Fruit fly (Drosophila melanogaster) whole organism, embryonic: Measurements from ENCODE around the gene mbt.

Experiments used
- CG1024 ChIP-seq: fragments of 200-800 bp; sonication (Bioruptor generic); IDR thresholded peaks from 2 replicates; pipeline ENCODE4 v1.3.6; 2022; ENCODE audit warnings: missing biosample characterization, missing genetic modification characterization
- CG11723 ChIP-seq: fragments of 200-800 bp; sonication (Bioruptor generic); optimal IDR thresholded peaks from 2 replicates; lab custom pipeline; 2017; ENCODE audit warnings: missing biosample characterization, mild to moderate bottlenecking, missing genetic modification characterization
- CG12769 ChIP-seq: fragments of 200-800 bp; sonication (Bioruptor generic); optimal IDR thresholded peaks from 2 replicates; lab custom pipeline; 2019; ENCODE audit warnings: missing biosample characterization, mild to moderate bottlenecking, missing genetic modification characterization, moderate library complexity
- CG13123 ChIP-seq: fragments of 200-800 bp; sonication (Bioruptor generic); optimal IDR thresholded peaks from 2 replicates; lab custom pipeline; 2016; ENCODE audit warnings: missing biosample characterization, missing genetic modification characterization
- CG13424 ChIP-seq: fragments of 200-800 bp; sonication (Bioruptor generic); optimal IDR thresholded peaks from 2 replicates; lab custom pipeline; 2019; ENCODE audit warnings: missing biosample characterization, mild to moderate bottlenecking, missing genetic modification characterization, moderate library complexity
- CG1529 ChIP-seq: fragments of 200-800 bp; sonication (Bioruptor generic); optimal IDR thresholded peaks from 3 replicates; lab custom pipeline; 2018; ENCODE audit warnings: missing biosample characterization, missing genetic modification characterization
- CG15696 ChIP-seq: fragments of 200-800 bp; sonication (Bioruptor generic); optimal IDR thresholded peaks from 2 replicates; lab custom pipeline; 2019; ENCODE audit warnings: missing biosample characterization, mild to moderate bottlenecking, missing genetic modification characterization, moderate library complexity
- CG16815 ChIP-seq: fragments of 200-800 bp; sonication (Bioruptor generic); optimal IDR thresholded peaks from 3 replicates; lab custom pipeline; 2017; ENCODE audit warnings: missing biosample characterization, mild to moderate bottlenecking, missing genetic modification characterization
- CG17829 ChIP-seq: fragments of 200-800 bp; optimal IDR thresholded peaks from 2 replicates; lab custom pipeline; 2019; ENCODE audit warnings: missing biosample characterization, mild to moderate bottlenecking, missing genetic modification characterization, moderate library complexity
- CG1832 ChIP-seq: fragments of 200-800 bp; sonication (Bioruptor generic); optimal IDR thresholded peaks from 2 replicates; lab custom pipeline; 2017; ENCODE audit warnings: missing biosample characterization, mild to moderate bottlenecking, missing genetic modification characterization, inconsistent platforms
- CG3995 ChIP-seq: fragments of 200-800 bp; sonication (Bioruptor generic); optimal IDR thresholded peaks from 3 replicates; lab custom pipeline; 2016; ENCODE audit warnings: missing biosample characterization, missing genetic modification characterization
- CG4820 ChIP-seq: fragments of 200-800 bp; sonication (Bioruptor generic); optimal IDR thresholded peaks from 3 replicates; lab custom pipeline; 2016; ENCODE audit warnings: missing biosample characterization, missing genetic modification characterization
- CG6854 ChIP-seq: fragments of 200-800 bp; sonication (Bioruptor generic); optimal IDR thresholded peaks from 3 replicates; lab custom pipeline; 2017; ENCODE audit warnings: missing biosample characterization, mild to moderate bottlenecking, missing genetic modification characterization
- CG7556 ChIP-seq: fragments of 200-800 bp; sonication (Bioruptor generic); optimal IDR thresholded peaks from 2 replicates; lab custom pipeline; 2017; ENCODE audit warnings: missing biosample characterization, mild to moderate bottlenecking, missing genetic modification characterization
- CG7839 ChIP-seq: fragments of 200-800 bp; sonication (Bioruptor generic); optimal IDR thresholded peaks from 3 replicates; lab custom pipeline; 2018; ENCODE audit warnings: missing biosample characterization, mild to moderate bottlenecking, missing genetic modification characterization, moderate library complexity
- CG9215 ChIP-seq: fragments of 200-800 bp; sonication (Bioruptor generic); IDR thresholded peaks from 2 replicates; pipeline ENCODE4 v1.3.6; 2022; ENCODE audit warnings: missing biosample characterization, missing genetic modification characterization
- CrebB ChIP-seq: fragments of 200-800 bp; sonication (Bioruptor generic); optimal IDR thresholded peaks from 3 replicates; lab custom pipeline; 2018; ENCODE audit warnings: missing biosample characterization, mild to moderate bottlenecking, missing genetic modification characterization
- Deaf1 ChIP-seq: fragments of 200-800 bp; optimal IDR thresholded peaks from 3 replicates; lab custom pipeline; 2019; ENCODE audit warnings: missing biosample characterization, mild to moderate bottlenecking, missing genetic modification characterization, moderate library complexity
- Dip2 ChIP-seq: fragments of 200-800 bp; sonication (Bioruptor generic); IDR thresholded peaks from 2 replicates; pipeline ENCODE4 v1.3.6; 2022; ENCODE audit warnings: missing biosample characterization, missing genetic modification characterization
- ERR ChIP-seq: fragments of 200-800 bp; sonication (Bioruptor generic); optimal IDR thresholded peaks from 2 replicates; lab custom pipeline; 2016; ENCODE audit warnings: missing biosample characterization, missing genetic modification characterization
- HLH4C ChIP-seq: fragments of 200-800 bp; sonication (Bioruptor generic); IDR thresholded peaks from 3 replicates; pipeline ENCODE4 v1.3.6; 2022; ENCODE audit warnings: missing biosample characterization, missing genetic modification characterization; ENCODE audit not compliant: partially characterized antibody
- Hr51 ChIP-seq, 2 experiments: fragments of 200-800 bp; sonication (Bioruptor generic); optimal IDR thresholded peaks; 2 replicates in 1 of 2; 3 replicates in 1 of 2; lab custom pipeline; 2016 to 2018; ENCODE audit warnings: missing biosample characterization in 2 of 2, missing genetic modification characterization in 2 of 2, mild to moderate bottlenecking in 1 of 2, moderate library complexity in 1 of 2
- Lhr ChIP-seq: fragments of 200-800 bp; sonication (Bioruptor generic); optimal IDR thresholded peaks from 3 replicates; lab custom pipeline; 2017; ENCODE audit warnings: mild to moderate bottlenecking, missing biosample characterization, missing genetic modification reagents, missing genetic modification characterization
- NC2α ChIP-seq: fragments of 200-800 bp; sonication (Bioruptor generic); optimal IDR thresholded peaks from 2 replicates; lab custom pipeline; 2016; ENCODE audit warnings: missing biosample characterization, missing genetic modification characterization
- NC2β ChIP-seq: fragments of 200-800 bp; sonication (Bioruptor generic); optimal IDR thresholded peaks from 2 replicates; lab custom pipeline; 2016; ENCODE audit warnings: missing biosample characterization, missing genetic modification characterization
- Optix ChIP-seq: fragments of 200-800 bp; sonication (Bioruptor generic); IDR thresholded peaks from 3 replicates; pipeline ENCODE4 v1.3.6; 2022; ENCODE audit warnings: missing biosample characterization, missing genetic modification characterization
- Side ChIP-seq: fragments of 200-800 bp; sonication (Bioruptor generic); optimal IDR thresholded peaks from 2 replicates; lab custom pipeline; 2016; ENCODE audit warnings: missing biosample characterization, missing genetic modification characterization
- Vsx1 ChIP-seq: fragments of 200-800 bp; sonication (Bioruptor generic); optimal IDR thresholded peaks from 2 replicates; lab custom pipeline; 2017; ENCODE audit warnings: missing biosample characterization, mild to moderate bottlenecking, missing genetic modification characterization, missing genetic modification reagents
- YL-1 ChIP-seq: fragments of 200-800 bp; sonication (Bioruptor generic); optimal IDR thresholded peaks from 3 replicates; lab custom pipeline; 2017; ENCODE audit warnings: missing biosample characterization, mild to moderate bottlenecking, missing genetic modification characterization
- cato ChIP-seq: fragments of 200-800 bp; sonication (Bioruptor generic); optimal IDR thresholded peaks from 2 replicates; lab custom pipeline; 2016; ENCODE audit warnings: missing biosample characterization, missing genetic modification characterization, borderline replicate concordance
- cg ChIP-seq: fragments of 200-800 bp; sonication (Bioruptor generic); optimal IDR thresholded peaks from 3 replicates; lab custom pipeline; 2019; ENCODE audit warnings: missing biosample characterization, mild to moderate bottlenecking, missing genetic modification characterization, moderate library complexity
- corto ChIP-seq: fragments of 200-800 bp; sonication (Bioruptor generic); optimal IDR thresholded peaks from 2 replicates; lab custom pipeline; 2016; ENCODE audit warnings: missing biosample characterization, mild to moderate bottlenecking, missing genetic modification characterization, moderate library complexity
- danr ChIP-seq: fragments of 200-800 bp; sonication (Bioruptor generic); IDR thresholded peaks from 2 replicates; pipeline ENCODE4 v1.3.6; 2022; ENCODE audit warnings: missing biosample characterization, missing genetic modification characterization
- dimm ChIP-seq: fragments of 200-800 bp; sonication (Bioruptor generic); IDR thresholded peaks from 2 replicates; pipeline ENCODE4 v1.3.6; 2022; ENCODE audit warnings: missing biosample characterization, missing genetic modification characterization
- disco-r ChIP-seq: fragments of 200-800 bp; sonication (Bioruptor generic); optimal IDR thresholded peaks from 2 replicates; lab custom pipeline; 2016; ENCODE audit warnings: missing biosample characterization, missing genetic modification characterization
- dmrt99B ChIP-seq: fragments of 200-800 bp; sonication (Bioruptor generic); optimal IDR thresholded peaks from 2 replicates; lab custom pipeline; 2018; ENCODE audit warnings: missing biosample characterization, mild to moderate bottlenecking, missing genetic modification characterization, moderate library complexity
- fd3F ChIP-seq: fragments of 200-800 bp; sonication (Bioruptor generic); optimal IDR thresholded peaks from 2 replicates; lab custom pipeline; 2018; ENCODE audit warnings: missing biosample characterization, mild to moderate bottlenecking, missing genetic modification characterization, moderate library complexity
- ftz-f1 ChIP-seq: fragments of 200-800 bp; sonication (Bioruptor generic); optimal IDR thresholded peaks from 2 replicates; lab custom pipeline; 2016; ENCODE audit warnings: missing biosample characterization, missing genetic modification characterization
- grau ChIP-seq: fragments of 200-800 bp; optimal IDR thresholded peaks from 3 replicates; lab custom pipeline; 2019; ENCODE audit warnings: missing biosample characterization, mild to moderate bottlenecking, missing genetic modification characterization, moderate library complexity
- h ChIP-seq: fragments of >200 bp; optimal IDR thresholded peaks from 2 replicates; lab custom pipeline; 2017
- maf-S ChIP-seq: fragments of 200-800 bp; sonication (Bioruptor generic); optimal IDR thresholded peaks from 2 replicates; lab custom pipeline; 2016; ENCODE audit warnings: missing biosample characterization, missing genetic modification characterization
- nerfin-2 ChIP-seq: fragments of 200-800 bp; sonication (Bioruptor generic); IDR thresholded peaks from 2 replicates; pipeline ENCODE4 v1.3.6; 2022; ENCODE audit warnings: missing biosample characterization, missing genetic modification characterization; ENCODE audit not compliant: partially characterized antibody
- otp ChIP-seq: fragments of 200-800 bp; sonication (Bioruptor generic); IDR thresholded peaks from 3 replicates; pipeline ENCODE4, ENCODE4 v1.3.6; 2022; ENCODE audit warnings: missing biosample characterization, missing genetic modification characterization
- pho ChIP-seq: fragments of 200-800 bp; sonication (Bioruptor generic); optimal IDR thresholded peaks from 2 replicates; lab custom pipeline; 2016; ENCODE audit warnings: missing biosample characterization, missing genetic modification characterization
- run ChIP-seq: fragments of 200-800 bp; sonication (Bioruptor generic); optimal IDR thresholded peaks from 3 replicates; lab custom pipeline; 2018; ENCODE audit warnings: missing biosample characterization, mild to moderate bottlenecking, missing genetic modification characterization
- sqz ChIP-seq: fragments of 200-800 bp; sonication (Bioruptor generic); optimal IDR thresholded peaks from 3 replicates; lab custom pipeline; 2018; ENCODE audit warnings: missing biosample characterization, mild to moderate bottlenecking, missing genetic modification characterization
- sr ChIP-seq: fragments of 200-800 bp; sonication (Bioruptor generic); IDR thresholded peaks from 3 replicates; pipeline ENCODE4 v1.3.6; 2022; ENCODE audit warnings: missing biosample characterization, missing genetic modification characterization
- tll ChIP-seq, 2 experiments: fragments of 200-800 bp in 1 of 2; fragments of >200 bp in 1 of 2; sonication (Bioruptor generic) in 1 of 2; optimal IDR thresholded peaks; 2 replicates each; lab custom pipeline; 2017 to 2019; ENCODE audit warnings: missing biosample characterization in 2 of 2, missing genetic modification characterization in 2 of 2, mild to moderate bottlenecking in 1 of 2, moderate library complexity in 1 of 2

The mbt gene

DNA sequence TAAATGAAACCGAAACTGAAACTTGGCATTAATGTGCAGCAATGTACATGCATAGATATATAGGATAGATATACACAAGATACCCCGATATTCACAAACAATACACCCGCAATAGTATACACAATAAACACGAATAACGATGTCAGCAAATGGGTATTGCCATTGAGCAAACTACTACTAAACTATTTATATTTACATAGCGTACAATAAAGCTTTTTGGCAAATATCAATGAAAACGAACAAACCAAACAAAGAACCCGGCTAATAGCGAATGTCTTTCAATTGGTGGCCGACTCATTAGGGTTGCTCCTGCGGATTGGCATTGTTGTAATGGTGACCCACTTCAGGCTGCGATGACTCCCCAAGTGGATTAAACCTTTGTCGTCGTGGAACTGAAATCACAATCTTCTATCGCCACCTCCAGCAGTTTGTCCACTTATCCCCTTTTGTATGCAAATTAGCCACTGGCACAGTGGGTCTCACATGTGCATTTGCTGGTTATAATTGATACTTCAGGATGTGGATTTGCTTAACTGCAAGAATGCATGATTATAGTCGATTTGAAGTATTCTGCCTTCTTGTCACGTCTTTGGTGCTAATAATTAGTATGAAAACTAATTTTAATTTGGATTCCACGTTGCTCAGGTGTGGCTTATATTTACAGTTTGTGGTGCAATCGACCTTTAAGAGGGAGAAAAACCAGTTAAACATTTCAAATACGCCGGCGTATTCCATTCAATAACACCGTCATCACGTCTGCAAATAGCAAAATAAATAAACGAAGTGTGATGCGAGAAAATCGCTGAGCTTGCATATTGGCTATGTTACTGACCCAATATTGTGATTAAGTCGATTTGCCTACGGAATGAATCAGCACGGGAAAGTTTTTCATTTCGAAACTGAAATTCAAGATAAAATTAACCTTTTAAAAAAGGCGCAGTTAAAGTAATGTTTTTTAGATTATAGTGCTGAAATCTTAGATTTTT, 39.9 kb downstream of the mbt start (continued):
- TF ChIP-seq CG3995 (GFP tag; lab: Kevin White, UChicago), result no peak
- TF ChIP-seq ftz-f1, result peak; percentile 10
- no peak for TF ChIP-seq maf-S
- no peak for TF ChIP-seq cg (GFP tag; lab: Kevin White, UChicago)
- peak; percentile 85 for TF ChIP-seq otp (GFP tag; lab: Robert Waterston, UW)
- TF ChIP-seq CG12769 (tag; lab: Kevin White, UChicago), result peak; percentile 38
- TF ChIP-seq grau (tag; lab: Kevin White, UChicago), result peak; percentile 26
- peak; percentile 86 for TF ChIP-seq Optix
- no peak for TF ChIP-seq YL-1 (GFP tag; lab: Kevin White, UChicago)
- peak; percentile 55 for TF ChIP-seq Side (GFP tag; lab: Kevin White, UChicago)
- peak; percentile 83 for TF ChIP-seq run (tag; lab: Kevin White, UChicago)
- peak; percentile 64 for TF ChIP-seq dmrt99B (tag; lab: Kevin White, UChicago)
- TF ChIP-seq Hr51 (GFP tag; optimal IDR thresholded peaks at IDR 0.05; lab: Kevin White, UChicago), result peak in 1 of 2 experiments; percentile 59

DNA sequence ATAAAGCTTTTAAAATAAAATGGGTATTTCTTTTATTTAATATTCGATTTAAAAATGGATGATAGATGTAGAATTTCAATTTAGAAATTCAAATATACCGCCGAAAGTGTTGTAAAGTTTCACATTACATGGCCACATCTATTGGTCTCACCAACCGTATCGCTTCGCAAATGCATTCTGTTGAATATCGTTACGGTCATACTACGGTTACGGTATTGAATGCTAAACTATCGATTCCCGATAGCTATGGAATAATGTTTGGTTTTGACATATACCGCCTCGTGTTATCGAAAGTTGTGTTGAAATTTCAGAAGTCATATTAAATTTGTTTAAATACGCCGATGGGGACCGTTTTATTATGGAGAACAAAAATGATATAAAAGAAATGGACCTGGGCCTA, 40.6 kb downstream of the mbt start, which contains the start of the genes CG32573 and CG42512:
TSS of gene CG32573 (plus strand) at position 279 of the 400 bp plus-strand sequence.
TSS of gene CG42512 (plus strand) at position 279 of the 400 bp plus-strand sequence.
- no peak for TF ChIP-seq fd3F (GFP tag; lab: Kevin White, UChicago)
- TF ChIP-seq CG11723 (GFP tag; lab: Kevin White, UChicago), result no peak
- TF ChIP-seq sqz (GFP tag; lab: Kevin White, UChicago), result no peak
- TF ChIP-seq CG1024 (GFP tag; lab: Robert Waterston, UW), result no peak
- TF ChIP-seq Deaf1 (tag; lab: Kevin White, UChicago), result no peak
- no peak for TF ChIP-seq NC2β (GFP tag; lab: Kevin White, UChicago)
- TF ChIP-seq CG13424 (tag; lab: Kevin White, UChicago), result no peak
- peak; percentile 77 for TF ChIP-seq HLH4C (GFP tag; lab: Robert Waterston, UW)
- no peak for TF ChIP-seq sr (GFP tag; lab: Robert Waterston, UW)
- no peak for TF ChIP-seq CG4820 (GFP tag; lab: Kevin White, UChicago)
- peak; percentile 39 for TF ChIP-seq Lhr (GFP tag; lab: Kevin White, UChicago)
- no peak for TF ChIP-seq disco-r (GFP tag; lab: Kevin White, UChicago)
- TF ChIP-seq CG15696 (tag; lab: Kevin White, UChicago), result no peak
- peak; percentile 65; the same call in 1 of the 2 replicates for TF ChIP-seq nerfin-2
- no peak for TF ChIP-seq CG7839 (tag; lab: Kevin White, UChicago)
- no peak for TF ChIP-seq danr (GFP tag; lab: Robert Waterston, UW)
- no peak for TF ChIP-seq pho
- TF ChIP-seq cato, result no peak
- TF ChIP-seq Dip2 (GFP tag; lab: Robert Waterston, UW), result no peak
- TF ChIP-seq NC2α (GFP tag; lab: Kevin White, UChicago), result no peak
- TF ChIP-seq CG16815 (GFP tag; lab: Kevin White, UChicago), result no peak
- TF ChIP-seq CG17829, result peak; percentile 16
- no peak for TF ChIP-seq dimm (GFP tag; lab: Robert Waterston, UW)
- no peak for TF ChIP-seq tll (GFP tag; optimal IDR thresholded peaks at IDR 0.05; lab: Kevin White, UChicago)
- TF ChIP-seq CG7556 (GFP tag; lab: Kevin White, UChicago), result no peak
- TF ChIP-seq Vsx1 (GFP tag; lab: Kevin White, UChicago), result no peak
- TF ChIP-seq CG9215, result no peak
- no peak for TF ChIP-seq CG1832 (GFP tag; lab: Kevin White, UChicago)
- no peak for TF ChIP-seq corto (GFP tag; lab: Kevin White, UChicago)
- TF ChIP-seq h (lab: Kevin White, UChicago), result no peak
- no peak for TF ChIP-seq CrebB
- no peak for TF ChIP-seq ERR (GFP tag; lab: Kevin White, UChicago)
- TF ChIP-seq CG1529 (GFP tag; lab: Kevin White, UChicago), result no peak
- no peak for TF ChIP-seq CG13123 (GFP tag; lab: Kevin White, UChicago)
- no peak for TF ChIP-seq CG6854 (GFP tag; lab: Kevin White, UChicago)
